Fruit fly (Drosophila melanogaster) whole organism, wandering third instar larva: Measurements from ENCODE around the gene sac.

Source experiments
- CG9705 ChIP-seq: fragments of 200-800 bp; sonication (Bioruptor generic); optimal IDR thresholded peaks from 2 replicates; lab custom pipeline; 2018; ENCODE audit warnings: missing biosample characterization, mild to moderate bottlenecking, missing genetic modification characterization
- Hnf4 ChIP-seq: fragments of 200-800 bp; sonication (Bioruptor generic); optimal IDR thresholded peaks from 2 replicates; lab custom pipeline; 2016; ENCODE audit warnings: missing biosample characterization, mild to moderate bottlenecking, missing genetic modification characterization
- Hr78 ChIP-seq: fragments of >200 bp; optimal IDR thresholded peaks from 2 replicates; lab custom pipeline; 2017; ENCODE audit warnings: missing biosample characterization, missing genetic modification characterization
- Hr83 ChIP-seq: fragments of 200-300 bp; sonication (Bioruptor generic); optimal IDR thresholded peaks from 2 replicates; lab custom pipeline; 2016; ENCODE audit warnings: missing biosample characterization, mild to moderate bottlenecking, missing genetic modification characterization, moderate library complexity; ENCODE audit not compliant: poor library complexity, severe bottlenecking
- OdsH ChIP-seq: fragments of 200-800 bp; sonication (Bioruptor generic); optimal IDR thresholded peaks from 2 replicates; lab custom pipeline; 2016; ENCODE audit warnings: missing biosample characterization, mild to moderate bottlenecking, missing genetic modification characterization
- Rel ChIP-seq, 2 experiments: fragments of 200-800 bp; sonication (Bioruptor generic) in 1 of 2; optimal IDR thresholded peaks; 2 replicates in 1 of 2; 3 replicates in 1 of 2; lab custom pipeline; 2016 to 2019; ENCODE audit warnings: mild to moderate bottlenecking in 2 of 2, missing biosample characterization in 2 of 2, missing genetic modification characterization in 2 of 2, moderate library complexity in 1 of 2
- dsf ChIP-seq: sonication (Bioruptor generic); optimal IDR thresholded peaks from 2 replicates; lab custom pipeline; 2016; ENCODE audit warnings: missing biosample characterization, missing genetic modification characterization, borderline replicate concordance
- h ChIP-seq: fragments of 200-800 bp; sonication (Bioruptor generic); optimal IDR thresholded peaks from 3 replicates; lab custom pipeline; 2016; ENCODE audit warnings: missing biosample characterization, mild to moderate bottlenecking, missing genetic modification characterization
- jim ChIP-seq: fragments of 175-275, 200-325 bp; sonication (Bioruptor generic); optimal IDR thresholded peaks from 2 replicates; lab custom pipeline; 2016; ENCODE audit warnings: missing biosample characterization, mild to moderate bottlenecking, missing genetic modification characterization
- lola ChIP-seq: fragments of >200 bp; optimal IDR thresholded peaks from 2 replicates; lab custom pipeline; 2017; ENCODE audit warnings: missing biosample characterization, missing genetic modification characterization
- pan ChIP-seq: fragments of >200 bp; optimal IDR thresholded peaks from 2 replicates; lab custom pipeline; 2017
- psq ChIP-seq: fragments of 200-800 bp; sonication (Bioruptor generic); optimal IDR thresholded peaks from 3 replicates; lab custom pipeline; 2017; ENCODE audit warnings: missing biosample characterization, mild to moderate bottlenecking, missing genetic modification characterization, moderate library complexity
- sv ChIP-seq: fragments of 200-800 bp; sonication (Bioruptor generic); optimal IDR thresholded peaks from 3 replicates; lab custom pipeline; 2016; ENCODE audit warnings: missing biosample characterization, missing genetic modification characterization
- usp ChIP-seq: fragments of >200 bp; optimal IDR thresholded peaks from 2 replicates; lab custom pipeline; 2017; ENCODE audit warnings: missing biosample characterization, missing genetic modification characterization

- TF ChIP-seq usp (no peak), h (GFP tag; lab: Kevin White, UChicago) (no peak), sv (no peak), CG9705 (no peak), dsf (GFP tag; lab: Kevin White, UChicago) (no peak), Hr78 (GFP tag; lab: Kevin White, UChicago) (no peak), jim (no peak), pan (lab: Kevin White, UChicago) (no peak), Hnf4 (GFP tag; lab: Kevin White, UChicago) (no peak), Hr83 (no peak), OdsH (GFP tag; lab: Kevin White, UChicago) (no peak), psq (GFP tag; lab: Kevin White, UChicago) (no peak), Rel (GFP tag; optimal IDR thresholded peaks at IDR 0.05; lab: Kevin White, UChicago) (no peak), Rel (tag; optimal IDR thresholded peaks at IDR 0.05; lab: Kevin White, UChicago) (no peak), lola (GFP tag; lab: Kevin White, UChicago) (no peak)
These were observed 22.3 kb upstream of the sac start for dm6 chr3R:4458272-4458671.
